Worm (Caenorhabditis elegans) whole organism, mixed stage, embryonic: ENCODE measurements around the gene fbxa-36.

Source experiments
- bed-3 ChIP-seq: fragments of 200-800 bp; sonication (Bioruptor generic); optimal IDR thresholded peaks from 3 replicates; lab custom pipeline; 2018; ENCODE audit warnings: mild to moderate bottlenecking, missing genetic modification characterization, moderate library complexity, missing compliant biosample characterization
- ceh-83 ChIP-seq: fragments of 200-800 bp; sonication (Bioruptor generic); optimal IDR thresholded peaks from 2 replicates; lab custom pipeline; 2018; ENCODE audit warnings: mild to moderate bottlenecking, missing genetic modification characterization, missing compliant biosample characterization
- lsy-2 ChIP-seq: fragments of 150-350 bp; optimal IDR thresholded peaks from 2 replicates; lab custom pipeline; 2014; ENCODE audit warnings: missing biosample characterization, missing genetic modification characterization
- pha-4 ChIP-seq: fragments of 150-350 bp; optimal IDR thresholded peaks from 2 replicates; lab custom pipeline; 2018; ENCODE audit warnings: missing biosample characterization, missing genetic modification reagents, missing genetic modification characterization
- snpc-4 ChIP-seq: fragments of 150-350 bp; optimal IDR thresholded peaks from 2 replicates; lab custom pipeline; 2014; ENCODE audit warnings: missing biosample characterization, missing genetic modification characterization
- unc-39 ChIP-seq: fragments of 150-350 bp; optimal IDR thresholded peaks from 2 replicates; lab custom pipeline; 2014; ENCODE audit warnings: missing biosample characterization, missing genetic modification characterization
- unc-62 ChIP-seq: fragments of 150-350 bp; optimal IDR thresholded peaks from 2 replicates; lab custom pipeline; 2014; ENCODE audit warnings: missing biosample characterization, missing genetic modification reagents, missing genetic modification characterization

- no peak for TF ChIP-seq bed-3
- no peak for TF ChIP-seq ceh-83 (GFP tag; lab: Kevin White, UChicago)
- no peak for TF ChIP-seq pha-4
- TF ChIP-seq lsy-2, result no peak
- no peak for TF ChIP-seq unc-62 (GFP tag; lab: Kevin White, UChicago)
- TF ChIP-seq unc-39 (tag; lab: Kevin White, UChicago), result no peak
- no peak for TF ChIP-seq snpc-4 (tag; lab: Kevin White, UChicago)
Observed at ce11 chrIII:1326490-1326889, 33.5 kb upstream of the fbxa-36 start, which contains the start of gene Y82E9BL.18.
